Worm (Caenorhabditis elegans) whole organism, young adult: ENCODE data around the gene F23H12.7.

Experiments used
- F23B12.7 ChIP-seq: sonication (generic microtip); optimal IDR thresholded peaks from 2 replicates; lab custom pipeline; 2017; ENCODE audit warnings: missing genetic modification characterization, mild to moderate bottlenecking, missing compliant biosample characterization, antibody characterized with exemption, moderate library complexity; ENCODE audit not compliant: insufficient read depth
- F33H1.4 ChIP-seq: fragments of 200-800 bp; sonication (Bioruptor generic); IDR thresholded peaks from 2 replicates; pipeline ENCODE4 v1.3.6; 2022; ENCODE audit warnings: missing genetic modification reagents, missing genetic modification characterization, missing compliant biosample characterization
- Y67H2A.10 ChIP-seq: fragments of 200-800 bp; sonication (Bioruptor generic); conservative IDR thresholded peaks from 2 replicates; pipeline ENCODE4 v1.3.6; 2022; ENCODE audit warnings: missing genetic modification reagents, missing genetic modification characterization, missing compliant biosample characterization
- ama-1 ChIP-seq, 3 experiments: fragments of 150-350 bp in 1 of 3; sonication (generic microtip) in 2 of 3; optimal IDR thresholded peaks; 2 replicates each; lab custom pipeline; 2014 to 2018; ENCODE audit warnings: missing biosample characterization in 2 of 3, missing genetic modification characterization in 2 of 3, missing genetic modification reagents in 2 of 3
- athp-1 ChIP-seq: sonication (generic microtip); optimal IDR thresholded peaks from 2 replicates; lab custom pipeline; 2017; ENCODE audit warnings: mild to moderate bottlenecking, missing genetic modification characterization, missing compliant biosample characterization
- bed-1 ChIP-seq: fragments of 200-800 bp; sonication (Bioruptor generic); IDR thresholded peaks from 2 replicates; pipeline ENCODE4 v1.3.6; 2022; ENCODE audit warnings: missing genetic modification reagents, missing genetic modification characterization, missing compliant biosample characterization
- ccch-3 ChIP-seq: fragments of 200-800 bp; sonication (Bioruptor generic); optimal IDR thresholded peaks from 2 replicates; lab custom pipeline; 2018; ENCODE audit warnings: mild to moderate bottlenecking, missing genetic modification characterization, missing compliant biosample characterization
- cebp-2 ChIP-seq: fragments of 200-800 bp; sonication (Bioruptor generic); IDR thresholded peaks from 2 replicates; pipeline ENCODE4 v1.3.6; 2022; ENCODE audit warnings: missing genetic modification characterization, missing compliant biosample characterization
- ceh-27 ChIP-seq: fragments of 200-800 bp; sonication (Bioruptor generic); optimal IDR thresholded peaks from 2 replicates; lab custom pipeline; 2018; ENCODE audit warnings: mild to moderate bottlenecking, missing genetic modification characterization, moderate library complexity, missing compliant biosample characterization
- ceh-91 ChIP-seq: fragments of 200-800 bp; sonication (Bioruptor generic); IDR thresholded peaks from 2 replicates; pipeline ENCODE4 v1.3.6; 2022; ENCODE audit warnings: missing genetic modification reagents, missing genetic modification characterization, missing compliant biosample characterization
- chd-7 ChIP-seq: sonication (generic microtip); optimal IDR thresholded peaks from 2 replicates; lab custom pipeline; 2016; ENCODE audit warnings: mild to moderate bottlenecking, missing genetic modification characterization, moderate library complexity, missing compliant biosample characterization
- dpff-1 ChIP-seq: sonication (generic microtip); optimal IDR thresholded peaks from 2 replicates; lab custom pipeline; 2017; ENCODE audit warnings: mild to moderate bottlenecking, missing genetic modification characterization, missing compliant biosample characterization
- dpl-1 ChIP-seq: fragments of 150-350 bp; optimal IDR thresholded peaks from 2 replicates; lab custom pipeline; 2014; ENCODE audit warnings: missing biosample characterization, missing genetic modification reagents, missing genetic modification characterization
- egl-44 ChIP-seq: fragments of 200-800 bp; sonication (Bioruptor generic); IDR thresholded peaks from 2 replicates; pipeline ENCODE4 v1.3.6; 2022; ENCODE audit warnings: missing genetic modification reagents, missing genetic modification characterization, missing compliant biosample characterization
- gei-17 ChIP-seq: fragments of 200-800 bp; sonication (Bioruptor generic); optimal IDR thresholded peaks from 2 replicates; lab custom pipeline; 2018; ENCODE audit warnings: mild to moderate bottlenecking, missing genetic modification characterization, missing compliant biosample characterization
- hlh-26 ChIP-seq: fragments of 200-800 bp; sonication (Bioruptor generic); conservative IDR thresholded peaks from 2 replicates; pipeline ENCODE4 v1.3.6; 2022; ENCODE audit warnings: missing genetic modification reagents, missing genetic modification characterization, missing compliant biosample characterization
- hsf-1 ChIP-seq: fragments of 200-800 bp; sonication (Bioruptor generic); IDR thresholded peaks from 2 replicates; pipeline ENCODE4 v1.3.6; 2022; ENCODE audit warnings: missing genetic modification reagents, missing genetic modification characterization, missing compliant biosample characterization
- let-526 ChIP-seq: fragments of 200-800 bp; sonication (Bioruptor generic); IDR thresholded peaks from 2 replicates; pipeline ENCODE4 v1.3.6; 2022; ENCODE audit warnings: missing genetic modification reagents, missing genetic modification characterization, missing compliant biosample characterization
- let-607 ChIP-seq, 2 experiments: fragments of 200-800 bp in 1 of 2; sonication (Bioruptor generic) in 1 of 2; sonication (generic microtip) in 1 of 2; optimal IDR thresholded peaks; 2 replicates each; lab custom pipeline; 2016 to 2018; ENCODE audit warnings: mild to moderate bottlenecking in 2 of 2, missing compliant biosample characterization in 2 of 2, missing genetic modification characterization in 2 of 2, moderate library complexity in 2 of 2, missing genotype in 1 of 2
- lin-26 ChIP-seq: fragments of 200-800 bp; sonication (Bioruptor generic); IDR thresholded peaks from 2 replicates; pipeline ENCODE4 v1.3.6; 2022; ENCODE audit warnings: missing genetic modification reagents, missing genetic modification characterization, missing compliant biosample characterization
- lin-35 ChIP-seq, 3 experiments: fragments of 150-350 bp in 2 of 3; sonication (generic microtip) in 1 of 3; optimal IDR thresholded peaks; 2 replicates each; lab custom pipeline; 2014 to 2018; ENCODE audit warnings: missing biosample characterization in 3 of 3, missing genetic modification characterization in 3 of 3, missing genetic modification reagents in 3 of 3
- lin-54 ChIP-seq: fragments of 200-800 bp; sonication (Bioruptor generic); optimal IDR thresholded peaks from 2 replicates; lab custom pipeline; 2018; ENCODE audit warnings: mild to moderate bottlenecking, missing genetic modification characterization, missing compliant biosample characterization
- lsl-1 ChIP-seq: fragments of 200-800 bp; sonication (Bioruptor generic); optimal IDR thresholded peaks from 2 replicates; lab custom pipeline; 2018; ENCODE audit warnings: mild to moderate bottlenecking, missing genetic modification characterization, moderate library complexity, missing compliant biosample characterization
- madf-10 ChIP-seq: sonication (generic microtip); optimal IDR thresholded peaks from 2 replicates; lab custom pipeline; 2016; ENCODE audit warnings: mild to moderate bottlenecking, missing genetic modification characterization, missing compliant biosample characterization
- mes-4 ChIP-seq: sonication (generic microtip); optimal IDR thresholded peaks from 2 replicates; lab custom pipeline; 2016; ENCODE audit warnings: missing genotype, missing genetic modification characterization, missing compliant biosample characterization
- mxl-1 ChIP-seq: sonication (generic microtip); optimal IDR thresholded peaks from 2 replicates; lab custom pipeline; 2016; ENCODE audit warnings: missing genetic modification characterization, missing compliant biosample characterization
- nhr-90 ChIP-seq: sonication (generic microtip); optimal IDR thresholded peaks from 2 replicates; lab custom pipeline; 2016; ENCODE audit warnings: missing genotype, mild to moderate bottlenecking, missing genetic modification characterization, missing compliant biosample characterization
- rpc-1 ChIP-seq, 2 experiments: fragments of 150-350 bp in 1 of 2; sonication (generic microtip) in 1 of 2; optimal IDR thresholded peaks; 2 replicates each; lab custom pipeline; 2014 to 2018; ENCODE audit warnings: missing biosample characterization in 1 of 2, missing genetic modification characterization in 1 of 2, missing genetic modification reagents in 1 of 2, missing genotype in 1 of 2
- sdz-38 ChIP-seq: sonication (generic microtip); optimal IDR thresholded peaks from 2 replicates; lab custom pipeline; 2016; ENCODE audit warnings: missing genotype, missing genetic modification characterization, missing compliant biosample characterization
- snpc-4 ChIP-seq, 5 experiments: fragments of 150-350 bp in 1 of 5; sonication (generic microtip) in 4 of 5; optimal IDR thresholded peaks; 2 replicates each; lab custom pipeline; 2014 to 2018; ENCODE audit warnings: missing genetic modification characterization in 5 of 5, missing biosample characterization in 3 of 5, antibody characterized with exemption in 2 of 5, mild to moderate bottlenecking in 2 of 5, missing compliant biosample characterization in 2 of 5, missing genotype in 2 of 5, moderate library complexity in 2 of 5, missing genetic modification reagents in 1 of 5
- sptf-2 ChIP-seq: fragments of 200-800 bp; sonication (Bioruptor generic); optimal IDR thresholded peaks from 2 replicates; lab custom pipeline; 2018; ENCODE audit warnings: mild to moderate bottlenecking, missing genetic modification characterization, missing compliant biosample characterization
- ztf-3 ChIP-seq: fragments of 200-800 bp; sonication (Bioruptor generic); optimal IDR thresholded peaks from 2 replicates; lab custom pipeline; 2018; ENCODE audit warnings: mild to moderate bottlenecking, missing genetic modification characterization, missing compliant biosample characterization

The F23H12.7 gene

DNA sequence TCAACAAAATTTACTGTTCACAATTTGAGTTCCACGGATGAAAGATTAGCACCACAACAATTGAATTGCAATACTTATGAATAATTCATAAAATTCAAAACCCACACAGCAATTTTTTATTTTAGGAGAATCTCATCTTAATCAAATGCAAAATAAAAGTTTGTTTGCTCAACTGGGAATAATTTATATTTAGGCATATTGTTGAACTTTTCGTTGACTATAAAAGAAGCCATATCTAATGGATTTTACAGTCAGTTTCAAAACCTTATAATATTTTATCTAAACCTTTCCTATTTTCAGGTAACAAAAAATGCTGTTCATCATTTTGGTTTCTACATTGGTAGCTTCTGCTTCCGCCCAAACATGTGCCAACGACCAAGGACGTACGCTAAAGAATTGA lies 46.8 kb downstream of the F23H12.7 start, which contains the start of gene C54D10.3:
C54D10.3 (plus strand) TSS at position 301 of the 400 bp plus-strand sequence.
- TF ChIP-seq F23B12.7 (tag; lab: Kevin White, UChicago), result no peak
- TF ChIP-seq lin-26 (GFP tag; lab: Robert Waterston, UW), result no peak
- no peak for TF ChIP-seq sptf-2
- TF ChIP-seq F33H1.4 (GFP tag; lab: Robert Waterston, UW), result no peak
- no peak for TF ChIP-seq egl-44 (GFP tag; lab: Robert Waterston, UW)
- no peak for TF ChIP-seq ccch-3 (GFP tag; lab: Kevin White, UChicago)
- no peak for TF ChIP-seq athp-1
- no peak for TF ChIP-seq ceh-27 (GFP tag; lab: Kevin White, UChicago)
- no peak for TF ChIP-seq madf-10 (tag; lab: Kevin White, UChicago)
- no peak for TF ChIP-seq ztf-3
- TF ChIP-seq rpc-1 (optimal IDR thresholded peaks at IDR 0.05; lab: Kevin White, UChicago), result no peak
- no peak for TF ChIP-seq rpc-1 (tag; optimal IDR thresholded peaks at IDR 0.05; lab: Kevin White, UChicago)
- no peak for TF ChIP-seq snpc-4 (GFP tag; optimal IDR thresholded peaks at IDR 0.05; lab: Kevin White, UChicago)
- no peak for TF ChIP-seq snpc-4 (tag; optimal IDR thresholded peaks at IDR 0.05; lab: Kevin White, UChicago)
- TF ChIP-seq lin-35 (GFP tag; optimal IDR thresholded peaks at IDR 0.05; lab: Kevin White, UChicago), result no peak
- no peak for TF ChIP-seq ceh-91 (GFP tag; lab: Robert Waterston, UW)
- TF ChIP-seq ama-1 (optimal IDR thresholded peaks at IDR 0.05; lab: Kevin White, UChicago), result no peak
- no peak for TF ChIP-seq ama-1 (GFP tag; optimal IDR thresholded peaks at IDR 0.05; lab: Kevin White, UChicago)
- TF ChIP-seq sdz-38, result no peak

DNA sequence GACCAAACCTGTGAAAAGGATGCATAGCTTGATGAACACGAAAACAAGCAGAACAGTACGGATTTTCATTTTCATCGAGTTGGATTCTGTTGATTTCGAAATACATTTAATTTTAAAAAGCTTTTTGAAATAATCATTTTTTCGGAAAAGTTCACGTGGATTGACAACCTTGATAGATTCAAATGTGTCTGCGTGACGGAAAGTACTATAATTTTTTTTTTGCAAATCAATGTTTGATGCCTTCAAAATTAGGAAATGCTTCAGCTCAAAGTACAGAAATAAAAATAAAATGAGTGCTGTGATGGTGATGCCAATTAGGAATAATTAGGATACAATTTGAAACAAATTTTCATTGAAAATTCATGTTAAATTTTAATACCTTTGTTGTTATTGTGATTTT lies 49.4 kb downstream of the F23H12.7 start, which contains the start of gene C54D10.4:
C54D10.4 (minus strand) TSS at position 101 of the 400 bp plus-strand sequence.
- TF ChIP-seq hsf-1 (no peak), bed-1 (GFP tag; lab: Robert Waterston, UW) (no peak), let-526 (no peak), hlh-26 (no peak), lsl-1 (no peak), F23B12.7 (tag; lab: Kevin White, UChicago) (no peak), let-607 (tag; optimal IDR thresholded peaks at IDR 0.05; lab: Kevin White, UChicago) (no peak), gei-17 (no peak), cebp-2 (GFP tag; lab: Robert Waterston, UW) (no peak), nhr-90 (tag; lab: Kevin White, UChicago) (no peak), dpff-1 (tag; lab: Kevin White, UChicago) (no peak), mxl-1 (tag; lab: Kevin White, UChicago) (no peak)
- TF ChIP-seq, all 124 proteins: peak for 0

DNA sequence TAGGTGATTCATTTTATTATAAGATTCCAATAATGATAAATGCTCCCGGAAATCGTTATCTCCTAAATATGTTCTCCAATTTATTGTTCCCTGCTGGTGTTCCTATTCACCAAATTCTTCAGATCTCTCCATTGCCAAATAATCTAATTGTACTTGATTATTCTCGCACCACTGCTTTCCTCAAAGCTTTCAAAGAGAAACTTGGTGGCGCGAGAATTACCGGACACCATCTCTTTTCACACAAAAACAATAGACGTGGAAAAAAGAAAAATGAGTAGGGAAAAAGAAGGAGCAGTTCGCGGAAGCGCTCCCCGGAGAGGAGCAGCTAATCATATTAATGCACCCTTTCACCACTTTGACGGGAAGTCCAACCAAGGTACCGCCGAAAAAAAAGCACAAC lies 49.9 kb downstream of the F23H12.7 start:
- TF ChIP-seq ama-1 (optimal IDR thresholded peaks at IDR 0.05; lab: Kevin White, UChicago) (no peak), ama-1 (GFP tag; optimal IDR thresholded peaks at IDR 0.05; lab: Kevin White, UChicago) (no peak), dpl-1 (GFP tag; lab: Kevin White, UChicago) (no peak), mes-4 (tag; lab: Kevin White, UChicago) (no peak), let-526 (no peak), cebp-2 (GFP tag; lab: Robert Waterston, UW) (no peak), lin-54 (GFP tag; lab: Kevin White, UChicago) (no peak), Y67H2A.10 (GFP tag; lab: Robert Waterston, UW) (no peak), chd-7 (no peak)
